Fruit fly (Drosophila melanogaster) Kc167 (cell line): ENCODE results near the gene Srp14.

Experiments
- Myc ChIP-seq: fragments of >200 bp; optimal IDR thresholded peaks from 2 replicates; lab custom pipeline; 2017; ENCODE audit warnings: missing external identifiers
- h ChIP-seq: fragments of >200 bp; optimal IDR thresholded peaks from 3 replicates; lab custom pipeline; 2018; ENCODE audit warnings: missing external identifiers
- psq ChIP-seq: fragments of >200 bp; optimal IDR thresholded peaks from 2 replicates; lab custom pipeline; 2017; ENCODE audit warnings: missing external identifiers

DNA sequence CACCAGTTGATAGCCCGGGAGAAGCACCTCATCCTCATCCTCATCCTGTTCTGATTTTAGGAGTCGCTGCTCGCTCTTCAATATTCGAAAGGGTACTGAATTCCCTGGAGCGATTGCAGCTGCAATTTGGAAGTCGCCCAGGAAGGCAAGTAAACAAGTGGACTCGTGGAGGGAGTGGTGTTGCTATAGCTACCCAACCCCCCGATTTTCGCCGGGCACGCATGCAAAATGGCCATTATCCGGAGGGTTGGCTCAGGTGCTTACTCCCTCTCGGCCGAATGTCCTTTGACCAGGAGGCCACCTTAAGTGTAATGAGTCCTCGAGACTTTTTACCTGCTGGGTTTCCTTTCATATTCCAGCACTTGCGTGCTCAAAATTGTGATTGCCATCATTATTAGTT lies 36.9 kb downstream of the Srp14 start, which contains the start of gene CG15923:
- no peak for TF ChIP-seq h (lab: Kevin White, UChicago)
- TF ChIP-seq psq: no peak
- TF ChIP-seq Myc: no peak
